Fruit fly (Drosophila melanogaster) whole organism, pupa: ENCODE data around the gene dlg1.

Experiments
- CG12605 ChIP-seq: fragments of 200-800 bp; sonication (Bioruptor generic); IDR thresholded peaks from 2 replicates; pipeline ENCODE4 v1.3.6; 2022; ENCODE audit warnings: missing biosample characterization, missing genetic modification characterization
- CG14655 ChIP-seq: fragments of 200-800 bp; sonication (Bioruptor generic); optimal IDR thresholded peaks from 3 replicates; lab custom pipeline; 2017; ENCODE audit warnings: mild to moderate bottlenecking, missing biosample characterization, missing genetic modification reagents, missing genetic modification characterization
- CG34367 ChIP-seq: fragments of 200-800 bp; sonication (Bioruptor generic); optimal IDR thresholded peaks from 2 replicates; lab custom pipeline; 2018; ENCODE audit warnings: missing biosample characterization, mild to moderate bottlenecking, missing genetic modification characterization
- Pif1A ChIP-seq: fragments of 200-800 bp; sonication (Bioruptor generic); optimal IDR thresholded peaks from 3 replicates; lab custom pipeline; 2016; ENCODE audit warnings: missing biosample characterization, missing genetic modification characterization
- Snoo ChIP-seq: fragments of 200-800 bp; sonication (Bioruptor generic); optimal IDR thresholded peaks from 3 replicates; lab custom pipeline; 2017; ENCODE audit warnings: missing biosample characterization, mild to moderate bottlenecking, missing genetic modification characterization, inconsistent platforms

dm6 chrX:11370792-11371191 is 1.3 kb downstream of the dlg1 start:
- TF ChIP-seq CG14655 (GFP tag; lab: Kevin White, UChicago), result no peak
- TF ChIP-seq CG34367 (tag; lab: Kevin White, UChicago), result no peak
- TF ChIP-seq Snoo (tag; lab: Kevin White, UChicago), result peak; percentile 33
- no peak for TF ChIP-seq Pif1A (GFP tag; lab: Kevin White, UChicago)
- peak; percentile 53; the same call in 1 of the 2 replicates for TF ChIP-seq CG12605 (GFP tag; lab: Robert Waterston, UW)
